Worm (Caenorhabditis elegans): ENCODE measurements around the gene glr-8.

DNA sequence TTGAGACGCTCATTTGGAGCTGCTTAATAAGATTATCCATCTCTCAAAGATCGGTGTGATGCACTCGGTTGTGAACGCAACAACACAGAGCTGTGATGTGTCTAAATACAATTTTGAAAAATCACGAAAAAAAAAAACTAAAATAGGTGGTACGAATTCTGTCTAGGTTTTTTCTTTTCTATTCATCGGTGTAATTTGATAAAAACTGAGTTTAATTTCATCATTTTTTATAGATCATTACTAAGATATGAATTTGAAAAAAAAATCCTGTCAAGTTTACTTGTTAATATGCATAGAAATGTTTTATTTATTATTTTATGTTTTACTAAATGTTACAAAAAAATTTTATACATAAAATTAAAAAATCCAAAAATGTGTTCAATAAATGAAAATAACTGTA lies 24.3 kb downstream of the glr-8 start, which contains the start of gene ceh-60:
- no peak for TF ChIP-seq hmg-20 (GFP tag; IDR thresholded peaks at IDR 0.05)
- TF ChIP-seq ceh-58 (GFP tag; IDR thresholded peaks at IDR 0.05), result no peak
- TF ChIP-seq bed-1 (GFP tag; IDR thresholded peaks at IDR 0.05), result no peak
- no peak for TF ChIP-seq hlh-26 (GFP tag; conservative IDR thresholded peaks at IDR 0.05)
- no peak for TF ChIP-seq snpc-4 (GFP tag; optimal IDR thresholded peaks at IDR 0.05)
- TF ChIP-seq snpc-4 (tag; optimal IDR thresholded peaks at IDR 0.05), result no peak
- TF ChIP-seq chd-7 (tag; optimal IDR thresholded peaks at IDR 0.05), result no peak
- no peak for TF ChIP-seq pha-4 (tag; optimal IDR thresholded peaks at IDR 0.05)
- no peak for TF ChIP-seq nhr-80 (tag; optimal IDR thresholded peaks at IDR 0.05)
- no peak for TF ChIP-seq lag-1 (GFP tag; IDR thresholded peaks at IDR 0.05)
- TF ChIP-seq madf-6 (GFP tag; IDR thresholded peaks at IDR 0.05), result no peak
- no peak for TF ChIP-seq let-526 (GFP tag; IDR thresholded peaks at IDR 0.05)
- TF ChIP-seq pbrm-1 (GFP tag; IDR thresholded peaks at IDR 0.05), result no peak
- no peak for TF ChIP-seq ama-1 (optimal IDR thresholded peaks at IDR 0.05)
- no peak for TF ChIP-seq ama-1 (GFP tag; optimal IDR thresholded peaks at IDR 0.05)
- no peak for TF ChIP-seq dpff-1 (tag; optimal IDR thresholded peaks at IDR 0.05)
